Worm (Caenorhabditis elegans): ENCODE results near the gene copg-1.

- no peak for TF ChIP-seq ama-1 (optimal IDR thresholded peaks at IDR 0.05)
- no peak for TF ChIP-seq pes-1 (GFP tag; IDR thresholded peaks at IDR 0.05)
- no peak for TF ChIP-seq aly-1 (tag; optimal IDR thresholded peaks at IDR 0.05)
- no peak for TF ChIP-seq hmbx-1 (tag; optimal IDR thresholded peaks at IDR 0.05)
- no peak for TF ChIP-seq ceh-36 (tag; optimal IDR thresholded peaks at IDR 0.05)
- TF ChIP-seq ets-7 (tag; optimal IDR thresholded peaks at IDR 0.05): no peak
- no peak for TF ChIP-seq tbx-37 (GFP tag; conservative IDR thresholded peaks at IDR 0.05)
Measured at ce11 chrIV:10129957-10130356, 21.8 kb upstream of the copg-1 start, which contains the start of gene glt-3.

Measured in whole organism, early embryonic.